Fruit fly (Drosophila melanogaster): ENCODE data around the gene Gbeta13F.

The Gbeta13F gene

DNA sequence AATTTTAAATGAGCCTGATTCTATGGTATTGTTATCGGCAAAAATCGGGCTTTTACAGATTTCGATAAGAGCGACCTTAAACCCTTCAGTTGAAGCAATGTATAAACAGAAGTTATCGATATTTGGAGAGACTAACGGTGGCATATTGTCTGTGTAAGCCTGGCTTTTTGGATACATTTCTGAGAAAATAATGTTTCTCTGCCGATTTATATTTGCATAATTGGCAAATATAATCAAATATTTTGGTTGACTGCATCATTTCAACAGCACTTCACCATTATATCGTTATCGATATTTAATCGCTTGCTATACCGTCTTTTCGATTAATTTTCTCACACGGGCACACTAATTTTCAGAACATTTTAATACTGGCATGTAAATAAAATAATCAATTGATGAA is 9.9 kb downstream of the Gbeta13F start, which contains the start of gene CG16952 (continued):
- TF ChIP-seq CG13287 (GFP tag; IDR thresholded peaks at IDR 0.05; ENCODE audit: partially characterized antibody) (peak; percentile 91), corto (GFP tag; optimal IDR thresholded peaks at IDR 0.05) (no peak), CG9727 (GFP tag; optimal IDR thresholded peaks at IDR 0.05) (peak; percentile 12), CG5245 (GFP tag; optimal IDR thresholded peaks at IDR 0.05) (no peak), sisA (GFP tag; IDR thresholded peaks at IDR 0.05) (no peak), kay (GFP tag; optimal IDR thresholded peaks at IDR 0.05) (no peak), pfk (GFP tag; optimal IDR thresholded peaks at IDR 0.05) (no peak), CG34224 (GFP tag; IDR thresholded peaks at IDR 0.05; ENCODE audit: partially characterized antibody) (peak; percentile 85), CG10274 (GFP tag; optimal IDR thresholded peaks at IDR 0.05) (no peak), jigr1 (GFP tag; IDR thresholded peaks at IDR 0.05) (no peak), Vsx1 (GFP tag; optimal IDR thresholded peaks at IDR 0.05) (no peak), Myb (GFP tag; optimal IDR thresholded peaks at IDR 0.05) (peak; percentile 51), Ada2b (GFP tag; IDR thresholded peaks at IDR 0.05) (no peak), CG31365 (tag; optimal IDR thresholded peaks at IDR 0.05) (no peak), esg (GFP tag; conservative IDR thresholded peaks at IDR 0.05) (no peak), ERR (GFP tag; optimal IDR thresholded peaks at IDR 0.05) (no peak), nerfin-2 (GFP tag; IDR thresholded peaks at IDR 0.05; ENCODE audit: partially characterized antibody) (peak; percentile 95), CG1024 (GFP tag; IDR thresholded peaks at IDR 0.05) (no peak), Dp (GFP tag; optimal IDR thresholded peaks at IDR 0.05) (peak; percentile 56), CG11398 (GFP tag; optimal IDR thresholded peaks at IDR 0.05) (no peak), CG2889 (GFP tag; IDR thresholded peaks at IDR 0.05) (no peak), CG8388 (GFP tag; optimal IDR thresholded peaks at IDR 0.05) (no peak), exex (tag; optimal IDR thresholded peaks at IDR 0.05) (no peak), CG18619 (GFP tag; optimal IDR thresholded peaks at IDR 0.05) (no peak), CG14441 (GFP tag; IDR thresholded peaks at IDR 0.05) (no peak), Sin3A (optimal IDR thresholded peaks at IDR 0.05) (peak; percentile 23), CG16863 (GFP tag; optimal IDR thresholded peaks at IDR 0.05) (no peak), CG6254 (GFP tag; optimal IDR thresholded peaks at IDR 0.05) (no peak), CG10654 (GFP tag; optimal IDR thresholded peaks at IDR 0.05) (no peak), wdn (GFP tag; IDR thresholded peaks at IDR 0.05) (no peak), YL-1 (GFP tag; optimal IDR thresholded peaks at IDR 0.05) (no peak), CG17829 (tag; optimal IDR thresholded peaks at IDR 0.05) (peak; percentile 4), bbx (GFP tag; IDR thresholded peaks at IDR 0.05; ENCODE audit: partially characterized antibody) (peak; percentile 70), CG12104 (GFP tag; optimal IDR thresholded peaks at IDR 0.05) (no peak), CG7372 (GFP tag; IDR thresholded peaks at IDR 0.05) (no peak), bowl (GFP tag; IDR thresholded peaks at IDR 0.05) (no peak), ato (GFP tag; IDR thresholded peaks at IDR 0.05; ENCODE audit: partially characterized antibody) (peak; percentile 91), grn (GFP tag; optimal IDR thresholded peaks at IDR 0.05) (no peak), CG2116 (GFP tag; optimal IDR thresholded peaks at IDR 0.05) (peak; percentile 96), CG17186 (GFP tag; optimal IDR thresholded peaks at IDR 0.05) (peak; percentile 31), Tbp (GFP tag; optimal IDR thresholded peaks at IDR 0.05) (no peak), Six4 (GFP tag; optimal IDR thresholded peaks at IDR 0.05) (no peak), usp (GFP tag; optimal IDR thresholded peaks at IDR 0.05) (no peak), psq (GFP tag; optimal IDR thresholded peaks at IDR 0.05) (no peak), vnd (GFP tag; IDR thresholded peaks at IDR 0.05; ENCODE audit: partially characterized antibody) (peak; percentile 92), CG1602 (GFP tag; optimal IDR thresholded peaks at IDR 0.05) (no peak), CG9932 (GFP tag; IDR thresholded peaks at IDR 0.05) (peak; percentile 40; the same call in 1 of the 2 replicates), HLH4C (GFP tag; IDR thresholded peaks at IDR 0.05; ENCODE audit: partially characterized antibody) (peak; percentile 96), fru (optimal IDR thresholded peaks at IDR 0.05) (no peak), Mad (GFP tag; optimal IDR thresholded peaks at IDR 0.05) (no peak), CG18476 (GFP tag; optimal IDR thresholded peaks at IDR 0.05) (no peak), Lhr (GFP tag; optimal IDR thresholded peaks at IDR 0.05) (peak; percentile 4), Adf1 (GFP tag; IDR thresholded peaks at IDR 0.05) (no peak)

Measured in whole organism, embryonic.